Worm (Caenorhabditis elegans) whole organism, mixed stage, embryonic: ENCODE measurements around the gene abf-6.

Experiments used
- elt-3 ChIP-seq: fragments of 150-350 bp; optimal IDR thresholded peaks from 2 replicates; lab custom pipeline; 2014; ENCODE audit warnings: missing biosample characterization, missing genetic modification characterization
- mab-5 ChIP-seq: fragments of 150-350 bp; optimal IDR thresholded peaks from 2 replicates; lab custom pipeline; 2014; ENCODE audit warnings: missing biosample characterization, missing genetic modification characterization
- nhr-28 ChIP-seq: fragments of 150-350 bp; optimal IDR thresholded peaks from 2 replicates; lab custom pipeline; 2014; ENCODE audit warnings: missing biosample characterization, missing genetic modification characterization
- nhr-76 ChIP-seq: sonication (generic microtip); optimal IDR thresholded peaks from 2 replicates; lab custom pipeline; 2017; ENCODE audit warnings: missing biosample characterization, missing genetic modification characterization
- pha-4 ChIP-seq: fragments of 150-350 bp; optimal IDR thresholded peaks from 2 replicates; lab custom pipeline; 2018; ENCODE audit warnings: missing biosample characterization, missing genetic modification reagents, missing genetic modification characterization
- tbx-8 ChIP-seq: fragments of 200-800 bp; sonication (Bioruptor generic); optimal IDR thresholded peaks from 2 replicates; lab custom pipeline; 2018; ENCODE audit warnings: mild to moderate bottlenecking, missing genetic modification characterization, moderate library complexity, missing compliant biosample characterization
- ztf-11 ChIP-seq: fragments of 150-350 bp; optimal IDR thresholded peaks from 2 replicates; lab custom pipeline; 2014; ENCODE audit warnings: missing biosample characterization, missing genetic modification characterization

DNA sequence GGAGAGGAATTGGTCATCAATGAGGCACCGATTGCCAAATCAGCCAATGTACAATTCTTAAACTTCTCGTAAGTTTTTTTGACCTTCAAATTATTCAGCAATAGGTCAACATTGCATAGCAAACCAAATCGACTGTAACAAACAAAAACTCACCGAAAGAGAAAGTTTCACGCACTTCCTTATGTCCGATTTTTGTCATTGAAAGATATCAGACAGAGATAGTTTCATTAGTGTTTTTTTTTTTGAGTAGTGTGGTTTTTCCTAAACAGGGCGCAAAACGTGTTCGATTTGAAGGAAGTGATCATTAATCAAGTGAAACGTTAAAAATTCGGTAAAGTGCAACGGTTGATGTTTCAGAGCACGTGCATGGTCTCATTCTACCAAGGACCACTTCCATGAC lies 50.3 kb downstream of the abf-6 start:
- no peak for TF ChIP-seq tbx-8 (GFP tag; lab: Kevin White, UChicago)
- TF ChIP-seq nhr-28 (tag; lab: Kevin White, UChicago) = no peak
- TF ChIP-seq elt-3 (tag; lab: Kevin White, UChicago) = no peak
- TF ChIP-seq mab-5 (tag; lab: Kevin White, UChicago) = no peak
- TF ChIP-seq pha-4 (tag; lab: Kevin White, UChicago) = no peak
- TF ChIP-seq ztf-11 (tag; lab: Kevin White, UChicago) = no peak
- no peak for TF ChIP-seq nhr-76 (tag; lab: Kevin White, UChicago)
